Worm (Caenorhabditis elegans): Measurements from ENCODE around the gene fbxa-81.

The fbxa-81 gene

DNA sequence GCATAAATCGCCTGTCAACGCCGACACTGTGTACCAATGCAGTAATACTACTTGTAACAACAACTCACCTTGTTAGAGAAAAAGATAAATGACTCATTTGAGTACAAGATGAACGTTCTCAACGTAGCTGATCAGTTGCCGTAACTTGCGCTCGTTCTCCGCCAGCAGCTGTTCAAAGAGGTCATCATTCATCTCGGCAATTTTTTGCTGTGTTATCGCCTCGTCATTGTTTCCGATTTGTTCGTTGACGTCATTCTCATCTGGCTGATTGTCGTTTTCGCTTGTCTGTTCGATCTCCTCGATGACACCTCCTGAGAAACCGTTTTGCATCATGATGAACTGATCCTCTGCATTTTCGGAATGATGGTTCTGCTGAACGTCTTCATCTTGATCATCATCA lies 38.6 kb downstream of the fbxa-81 start:
- no peak for TF ChIP-seq ceh-48 (tag; optimal IDR thresholded peaks at IDR 0.05)
- TF ChIP-seq unc-55 (GFP tag; optimal IDR thresholded peaks at IDR 0.05) = peak; percentile 2
- TF ChIP-seq gmeb-2 (tag; optimal IDR thresholded peaks at IDR 0.05) = no peak
- TF ChIP-seq C38D4.7 (GFP tag; optimal IDR thresholded peaks at IDR 0.05) = no peak

- TF ChIP-seq pqm-1 (tag; optimal IDR thresholded peaks at IDR 0.05) = no peak
- TF ChIP-seq pag-3 (tag; optimal IDR thresholded peaks at IDR 0.05; ENCODE audit: borderline replicate concordance) = no peak
- TF ChIP-seq tbx-2 (tag; optimal IDR thresholded peaks at IDR 0.05) = no peak
- no peak for TF ChIP-seq nfya-1 (tag; optimal IDR thresholded peaks at IDR 0.05)
- TF ChIP-seq ztf-16 (tag; optimal IDR thresholded peaks at IDR 0.05) = no peak
- TF ChIP-seq F13H6.1 (tag; optimal IDR thresholded peaks at IDR 0.05) = no peak
- TF ChIP-seq elt-2 (tag; optimal IDR thresholded peaks at IDR 0.05) = peak; percentile 94
- no peak for TF ChIP-seq ceh-2 (tag; optimal IDR thresholded peaks at IDR 0.05)
- TF ChIP-seq ahr-1 (tag; optimal IDR thresholded peaks at IDR 0.05) = no peak
- no peak for TF ChIP-seq fkh-10 (GFP tag; optimal IDR thresholded peaks at IDR 0.05)
- TF ChIP-seq ama-1 (optimal IDR thresholded peaks at IDR 0.05) = no peak
- TF ChIP-seq hlh-30 (tag; optimal IDR thresholded peaks at IDR 0.05; ENCODE audit: insufficient read depth) = peak; percentile 44
- no peak for TF ChIP-seq hlh-8 (tag; optimal IDR thresholded peaks at IDR 0.05)
- TF ChIP-seq pax-1 (tag; optimal IDR thresholded peaks at IDR 0.05) = no peak
- no peak for TF ChIP-seq ceh-9 (tag; optimal IDR thresholded peaks at IDR 0.05)
- no peak for TF ChIP-seq ceh-6 (GFP tag; optimal IDR thresholded peaks at IDR 0.05)
- no peak for TF ChIP-seq ceh-14 (tag; optimal IDR thresholded peaks at IDR 0.05)
- peak; percentile 19 for TF ChIP-seq unc-55 (GFP tag; optimal IDR thresholded peaks at IDR 0.05)
- no peak for TF ChIP-seq odd-2 (tag; optimal IDR thresholded peaks at IDR 0.05)
- TF ChIP-seq unc-42 (tag; optimal IDR thresholded peaks at IDR 0.05) = no peak
- TF ChIP-seq lin-11 (tag; optimal IDR thresholded peaks at IDR 0.05) = no peak
- no peak for TF ChIP-seq ceh-24 (tag; optimal IDR thresholded peaks at IDR 0.05)
- TF ChIP-seq rnt-1 (tag; optimal IDR thresholded peaks at IDR 0.05) = no peak
These were observed 39.7 kb downstream of the fbxa-81 start for ce11 chrX:14502116-14502587.

DNA sequence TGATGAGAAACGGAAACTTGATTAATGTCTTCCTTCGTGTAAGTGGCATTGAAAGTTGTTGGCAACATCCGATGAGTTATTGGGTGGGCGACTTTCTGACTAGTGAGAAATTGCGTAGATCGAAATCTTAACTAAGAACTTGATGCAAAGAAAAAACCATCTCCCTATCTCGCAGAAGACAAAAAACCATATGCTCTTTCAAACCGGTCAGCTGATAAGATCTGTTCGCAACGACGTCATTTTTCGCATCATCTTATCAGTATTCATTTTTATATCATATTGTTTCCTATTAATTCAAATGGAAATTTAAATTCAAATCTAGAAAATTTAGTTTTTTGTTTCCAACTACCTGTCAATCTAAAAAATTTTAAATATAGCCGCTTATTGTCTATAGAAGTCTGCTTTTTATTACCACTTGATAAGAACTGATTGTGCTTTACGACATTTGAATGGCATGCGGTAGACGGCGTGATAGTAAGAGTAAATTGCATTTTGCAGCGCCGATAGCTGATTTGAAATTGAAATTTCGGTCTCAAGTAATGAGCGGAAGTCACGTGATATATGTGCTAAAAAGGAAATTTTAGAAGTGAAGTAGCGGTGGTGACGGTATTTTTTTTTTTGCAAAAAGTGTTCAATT lies 41.4 kb downstream of the fbxa-81 start:
- TF ChIP-seq Y22D7AL.16 (tag; optimal IDR thresholded peaks at IDR 0.05) = no peak
- TF ChIP-seq hlh-30 (tag; optimal IDR thresholded peaks at IDR 0.05; ENCODE audit: insufficient read depth) = peak; percentile 35
- peak; percentile 88 for TF ChIP-seq elt-2 (tag; optimal IDR thresholded peaks at IDR 0.05)

DNA sequence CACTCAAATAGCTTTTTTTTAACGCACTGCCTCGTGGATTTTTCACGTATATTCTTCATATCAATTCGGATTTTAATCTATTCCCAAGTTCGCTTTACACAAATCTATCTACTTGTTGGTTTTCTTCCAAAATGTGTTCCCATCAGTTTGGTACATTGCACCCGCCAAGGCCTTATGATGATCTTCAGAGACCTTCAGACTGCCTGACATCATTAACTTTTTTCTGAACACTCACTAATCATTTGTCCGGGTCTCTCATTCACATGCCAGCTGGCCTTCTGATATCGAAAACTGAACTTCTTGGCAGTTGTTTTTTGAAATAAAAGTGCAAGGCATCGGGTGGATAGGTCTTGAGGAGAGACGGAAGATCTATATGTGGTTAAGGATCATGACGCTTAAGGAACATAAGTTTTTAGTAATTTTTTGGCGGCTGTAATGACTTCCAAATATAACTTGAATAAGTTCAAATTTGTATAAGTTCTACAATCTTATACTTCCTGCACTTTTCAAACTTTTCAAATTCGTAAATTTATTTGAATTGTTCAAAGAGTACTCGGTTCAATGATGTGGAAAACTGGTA lies 42.0 kb downstream of the fbxa-81 start:
- TF ChIP-seq dmd-4 (tag; optimal IDR thresholded peaks at IDR 0.05; ENCODE audit: borderline replicate concordance) = no peak
- TF ChIP-seq pha-4 (tag; optimal IDR thresholded peaks at IDR 0.05) = no peak
- no peak for TF ChIP-seq elt-2 (tag; optimal IDR thresholded peaks at IDR 0.05)
- no peak for TF ChIP-seq fkh-10 (GFP tag; optimal IDR thresholded peaks at IDR 0.05)
- no peak for TF ChIP-seq ceh-34 (tag; optimal IDR thresholded peaks at IDR 0.05)
- no peak for TF ChIP-seq hlh-8 (tag; optimal IDR thresholded peaks at IDR 0.05)
- TF ChIP-seq hlh-30 (tag; optimal IDR thresholded peaks at IDR 0.05; ENCODE audit: insufficient read depth) = no peak
- TF ChIP-seq npax-4 (tag; optimal IDR thresholded peaks at IDR 0.05) = no peak
- no peak for TF ChIP-seq ceh-48 (tag; optimal IDR thresholded peaks at IDR 0.05)
- TF ChIP-seq lim-6 (tag; optimal IDR thresholded peaks at IDR 0.05) = no peak
- TF ChIP-seq unc-42 (tag; optimal IDR thresholded peaks at IDR 0.05) = no peak
- TF ChIP-seq tbx-7 (tag; optimal IDR thresholded peaks at IDR 0.05) = no peak
- TF ChIP-seq ceh-30 (tag; optimal IDR thresholded peaks at IDR 0.05) = no peak
- no peak for TF ChIP-seq syd-9 (tag; optimal IDR thresholded peaks at IDR 0.05)
- no peak for TF ChIP-seq C08G9.2 (tag; optimal IDR thresholded peaks at IDR 0.05)

Data from whole organism, late embryonic.